Fruit fly (Drosophila melanogaster): ENCODE results near the gene CG12316.

CG12316 gene

DNA sequence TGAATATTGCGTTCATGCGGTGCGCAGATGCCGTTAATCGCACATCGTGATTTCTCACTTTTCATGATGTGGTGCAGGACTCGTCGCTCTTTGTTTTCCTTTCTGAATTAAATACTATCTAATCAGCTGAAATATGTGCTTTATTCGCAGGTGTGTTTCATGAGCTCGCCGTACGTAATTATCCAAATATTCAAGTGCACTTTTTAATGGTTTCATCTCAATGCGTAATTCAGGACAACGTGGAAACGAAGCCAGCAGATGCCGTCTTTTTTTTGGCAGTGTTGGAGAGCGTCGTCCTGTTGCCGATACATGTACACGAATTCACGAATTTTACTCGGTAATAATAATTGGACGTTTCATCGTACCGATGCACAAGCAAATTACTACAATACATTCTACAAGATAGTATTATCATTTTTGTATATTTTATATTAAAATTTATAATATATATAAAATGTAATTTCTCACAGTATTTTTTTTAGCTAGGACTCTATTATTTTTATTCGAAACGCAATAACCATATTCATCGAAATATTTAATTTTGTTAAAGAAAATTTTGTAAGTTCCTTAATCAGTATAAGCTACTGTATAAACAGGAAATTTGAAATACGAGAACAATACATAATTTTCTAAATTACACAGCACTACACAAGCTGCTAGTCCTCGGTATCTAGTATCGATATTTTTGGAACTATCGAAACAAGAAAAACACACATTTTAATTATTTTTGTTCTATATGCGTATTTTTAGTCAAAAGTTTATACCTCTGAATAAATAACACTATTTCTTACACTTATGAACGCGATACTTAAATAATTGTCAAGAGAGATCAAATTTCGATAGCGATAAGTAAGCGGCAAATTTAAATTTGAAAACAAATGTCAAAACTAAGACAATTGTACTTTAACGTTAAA lies at the start of gene CG12316 (continued):
- TF ChIP-seq Atf3 (GFP tag; optimal IDR thresholded peaks at IDR 0.05): peak; percentile 92
- peak; percentile 87 for TF ChIP-seq Neu2 (GFP tag; optimal IDR thresholded peaks at IDR 0.05; ENCODE audit: borderline replicate concordance)
- peak; percentile 82 for TF ChIP-seq sob (GFP tag; IDR thresholded peaks at IDR 0.05)
- TF ChIP-seq CG2129 (GFP tag; IDR thresholded peaks at IDR 0.05; ENCODE audit: partially characterized antibody): peak; percentile 69
- peak; percentile 85 for TF ChIP-seq sim (GFP tag; IDR thresholded peaks at IDR 0.05)
- TF ChIP-seq repo (GFP tag; optimal IDR thresholded peaks at IDR 0.05): peak; percentile 93
- TF ChIP-seq tap (tag; optimal IDR thresholded peaks at IDR 0.05): peak; percentile 85
- TF ChIP-seq CG1529 (GFP tag; optimal IDR thresholded peaks at IDR 0.05): peak; percentile 86
- TF ChIP-seq ATbp (GFP tag; optimal IDR thresholded peaks at IDR 0.05): peak; percentile 91
- peak; percentile 87 for TF ChIP-seq btn (GFP tag; optimal IDR thresholded peaks at IDR 0.05)
- TF ChIP-seq kni (GFP tag; optimal IDR thresholded peaks at IDR 0.05): peak; percentile 84
- peak; percentile 89 for TF ChIP-seq Optix (GFP tag; IDR thresholded peaks at IDR 0.05)
- TF ChIP-seq lab (GFP tag; optimal IDR thresholded peaks at IDR 0.05): peak; percentile 95
- TF ChIP-seq slbo (GFP tag; IDR thresholded peaks at IDR 0.05): peak; percentile 71
- peak; percentile 79 for TF ChIP-seq Dbx (GFP tag; IDR thresholded peaks at IDR 0.05)
- peak; percentile 93 to 96 for TF ChIP-seq bsh (GFP tag; optimal IDR thresholded peaks at IDR 0.05)
- TF ChIP-seq Doc3 (GFP tag; IDR thresholded peaks at IDR 0.05; ENCODE audit: partially characterized antibody): peak; percentile 87
- peak; percentile 96 for TF ChIP-seq row (GFP tag; IDR thresholded peaks at IDR 0.05)
- no peak for TF ChIP-seq CG42726 (GFP tag; IDR thresholded peaks at IDR 0.05; ENCODE audit: partially characterized antibody)
- TF ChIP-seq Stat92E (GFP tag; optimal IDR thresholded peaks at IDR 0.05): peak in 1 of 3 experiments; percentile 23
- peak; percentile 81 for TF ChIP-seq CG12942 (GFP tag; optimal IDR thresholded peaks at IDR 0.05)
- peak; percentile 74 for TF ChIP-seq exex (tag; optimal IDR thresholded peaks at IDR 0.05)
- TF ChIP-seq ase (GFP tag; IDR thresholded peaks at IDR 0.05): peak; percentile 43; the same call in 2 of the 3 replicates
- TF ChIP-seq Bgb (GFP tag; IDR thresholded peaks at IDR 0.05; ENCODE audit: partially characterized antibody): peak; percentile 81
- TF ChIP-seq sens (GFP tag): peak; percentile 100
- TF ChIP-seq CG14441 (GFP tag; IDR thresholded peaks at IDR 0.05): peak; percentile 70
- TF ChIP-seq mam (GFP tag; optimal IDR thresholded peaks at IDR 0.05): peak; percentile 86
- TF ChIP-seq insv (GFP tag; optimal IDR thresholded peaks at IDR 0.05): peak; percentile 23 to 70
- peak; percentile 90 for TF ChIP-seq salm (tag; optimal IDR thresholded peaks at IDR 0.05)
- peak; percentile 71; the same call in 1 of the 2 replicates for TF ChIP-seq bowl (GFP tag; IDR thresholded peaks at IDR 0.05)
- TF ChIP-seq esg (GFP tag; conservative IDR thresholded peaks at IDR 0.05): peak; percentile 83
- peak; percentile 91 for TF ChIP-seq her (GFP tag; optimal IDR thresholded peaks at IDR 0.05)
- TF ChIP-seq tio (GFP tag; optimal IDR thresholded peaks at IDR 0.05): peak; percentile 79
- peak; percentile 92 for TF ChIP-seq CG33213 (GFP tag; optimal IDR thresholded peaks at IDR 0.05)
- TF ChIP-seq vfl (GFP tag; optimal IDR thresholded peaks at IDR 0.05): peak; percentile 84
- peak; percentile 89 for TF ChIP-seq zen (tag; optimal IDR thresholded peaks at IDR 0.05)
- peak; percentile 89 for TF ChIP-seq Usf (GFP tag; optimal IDR thresholded peaks at IDR 0.05)
- peak; percentile 74 for TF ChIP-seq CG6654 (GFP tag; optimal IDR thresholded peaks at IDR 0.05)
- TF ChIP-seq org-1 (GFP tag; optimal IDR thresholded peaks at IDR 0.05): peak; percentile 94
- TF ChIP-seq CG14860 (GFP tag; IDR thresholded peaks at IDR 0.05; ENCODE audit: partially characterized antibody): peak; percentile 62; the same call in 2 of the 3 replicates
- TF ChIP-seq bbx (GFP tag; IDR thresholded peaks at IDR 0.05; ENCODE audit: partially characterized antibody): peak; percentile 73; the same call in 1 of the 2 replicates
- TF ChIP-seq CkIIα-i1 (GFP tag; IDR thresholded peaks at IDR 0.05): 0 out of 2 replicates have a peak, but pooled peaks have one; percentile 34
- TF ChIP-seq crp (GFP tag; optimal IDR thresholded peaks at IDR 0.05): peak in 1 of 2 experiments; percentile 48
- peak; percentile 95 for TF ChIP-seq CG15696 (tag; optimal IDR thresholded peaks at IDR 0.05)
- peak; percentile 90 for TF ChIP-seq B-H2 (GFP tag; optimal IDR thresholded peaks at IDR 0.05)
- TF ChIP-seq nom (GFP tag; optimal IDR thresholded peaks at IDR 0.05): peak; percentile 95
- TF ChIP-seq Fer1 (GFP tag; optimal IDR thresholded peaks at IDR 0.05): peak; percentile 96
